Worm (Caenorhabditis elegans) whole organism, early embryonic: ENCODE results near the gene C10F3.7.

Source experiments
- aly-1 ChIP-seq: sonication (generic microtip); optimal IDR thresholded peaks from 2 replicates; lab custom pipeline; 2016; ENCODE audit warnings: missing genetic modification characterization, missing compliant biosample characterization
- ama-1 ChIP-seq: fragments of 150-350 bp; optimal IDR thresholded peaks from 2 replicates; lab custom pipeline; 2014
- ets-7 ChIP-seq: sonication (generic microtip); optimal IDR thresholded peaks from 2 replicates; lab custom pipeline; 2016; ENCODE audit warnings: missing genotype, missing genetic modification characterization, missing compliant biosample characterization
- flt-1 ChIP-seq: fragments of 200-800 bp; sonication (Bioruptor generic); IDR thresholded peaks from 2 replicates; pipeline ENCODE4 v1.3.6; 2022; ENCODE audit warnings: missing genetic modification characterization, missing compliant biosample characterization
- hmbx-1 ChIP-seq: sonication (generic microtip); optimal IDR thresholded peaks from 2 replicates; lab custom pipeline; 2016; ENCODE audit warnings: mild to moderate bottlenecking, missing genetic modification characterization, missing compliant biosample characterization
- hmg-4 ChIP-seq: fragments of 200-800 bp; sonication (Bioruptor generic); optimal IDR thresholded peaks from 2 replicates; lab custom pipeline; 2018; ENCODE audit warnings: mild to moderate bottlenecking, missing genetic modification characterization, missing compliant biosample characterization
- hnd-1 ChIP-seq: sonication (generic microtip); optimal IDR thresholded peaks from 2 replicates; lab custom pipeline; 2016; ENCODE audit warnings: missing genetic modification characterization, missing compliant biosample characterization
- pes-1 ChIP-seq: fragments of 200-800 bp; sonication (Bioruptor generic); IDR thresholded peaks from 2 replicates; pipeline ENCODE4 v1.3.6; 2022; ENCODE audit warnings: missing genetic modification reagents, missing genetic modification characterization, missing compliant biosample characterization
- sea-1 ChIP-seq: fragments of 200-800 bp; sonication (Bioruptor generic); conservative IDR thresholded peaks from 2 replicates; pipeline ENCODE4 v1.3.6; 2022; ENCODE audit warnings: missing genetic modification characterization, missing compliant biosample characterization
- tra-4 ChIP-seq: sonication (generic microtip); optimal IDR thresholded peaks from 2 replicates; lab custom pipeline; 2017; ENCODE audit warnings: missing genetic modification characterization, missing compliant biosample characterization

DNA sequence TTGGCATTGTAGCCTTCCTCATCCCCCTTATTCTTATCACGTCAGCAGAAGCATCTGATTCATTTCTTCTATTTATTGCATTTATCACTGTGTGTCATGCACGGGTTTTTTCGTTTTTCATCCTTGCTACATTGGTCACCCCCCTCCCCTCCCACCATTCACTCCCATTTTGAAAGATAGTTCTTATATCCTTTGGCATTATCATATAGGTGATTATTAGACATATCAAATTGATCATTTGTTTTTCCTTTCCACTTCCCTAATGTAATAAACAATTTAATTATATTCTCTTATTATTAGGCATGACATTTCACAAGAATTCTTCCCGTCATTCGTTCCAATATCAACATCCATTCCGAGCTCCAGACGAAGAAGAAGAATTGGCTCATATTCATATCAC, 35.5 kb downstream of the C10F3.7 start, which contains the start of gene M03F8.1:
- TF ChIP-seq ama-1 (lab: Kevin White, UChicago), result no peak
- no peak for TF ChIP-seq sea-1 (GFP tag; lab: Robert Waterston, UW)
- TF ChIP-seq ets-7 (tag; lab: Kevin White, UChicago), result no peak
- no peak for TF ChIP-seq pes-1
- no peak for TF ChIP-seq tra-4
- TF ChIP-seq flt-1 (GFP tag; lab: Robert Waterston, UW), result no peak
- TF ChIP-seq aly-1, result no peak
- TF ChIP-seq hnd-1, result no peak
- no peak for TF ChIP-seq hmbx-1 (tag; lab: Kevin White, UChicago)
- no peak for TF ChIP-seq hmg-4
